Worm (Caenorhabditis elegans) whole organism, young adult: Measurements from ENCODE around the gene F55G11.1.

ENCODE experiments used
- B0035.1 ChIP-seq: sonication (generic microtip); optimal IDR thresholded peaks from 2 replicates; lab custom pipeline; 2016; ENCODE audit warnings: missing genetic modification characterization, mild to moderate bottlenecking, missing compliant biosample characterization, missing genotype, missing genetic modification reagents
- B0336.3 ChIP-seq: fragments of 200-800 bp; sonication (Bioruptor generic); IDR thresholded peaks from 2 replicates; pipeline ENCODE4 v1.3.6; 2022; ENCODE audit warnings: missing genetic modification characterization, missing compliant biosample characterization
- C17E4.6 ChIP-seq: fragments of 200-800 bp; sonication (Bioruptor generic); IDR thresholded peaks from 2 replicates; pipeline ENCODE4 v1.3.6; 2022; ENCODE audit warnings: missing genetic modification reagents, missing genetic modification characterization, missing compliant biosample characterization
- F22D6.2 ChIP-seq: sonication (generic microtip); optimal IDR thresholded peaks from 2 replicates; lab custom pipeline; 2016; ENCODE audit warnings: mild to moderate bottlenecking, missing genetic modification characterization, missing compliant biosample characterization
- F23B12.7 ChIP-seq: sonication (generic microtip); optimal IDR thresholded peaks from 2 replicates; lab custom pipeline; 2017; ENCODE audit warnings: missing genetic modification characterization, mild to moderate bottlenecking, missing compliant biosample characterization, antibody characterized with exemption, moderate library complexity; ENCODE audit not compliant: insufficient read depth
- F37B4.10 ChIP-seq: fragments of 200-800 bp; sonication (Bioruptor generic); IDR thresholded peaks from 2 replicates; pipeline ENCODE4 v1.3.6; 2022; ENCODE audit warnings: missing genetic modification characterization, missing compliant biosample characterization
- F57C9.4 ChIP-seq: sonication (generic microtip); optimal IDR thresholded peaks from 2 replicates; lab custom pipeline; 2017; ENCODE audit warnings: mild to moderate bottlenecking, missing genetic modification characterization, missing compliant biosample characterization
- Y53F4B.3 ChIP-seq: fragments of 200-800 bp; sonication (Bioruptor generic); IDR thresholded peaks from 2 replicates; pipeline ENCODE4 v1.3.6; 2022; ENCODE audit warnings: missing genetic modification reagents, missing genetic modification characterization, missing compliant biosample characterization
- Y53G8AR.9 ChIP-seq: fragments of 200-800 bp; sonication (Bioruptor generic); conservative IDR thresholded peaks from 2 replicates; pipeline ENCODE4 v1.3.6; 2022; ENCODE audit warnings: missing genetic modification reagents, missing genetic modification characterization, missing compliant biosample characterization
- Y56A3A.18 ChIP-seq: fragments of 200-800 bp; sonication (Bioruptor generic); IDR thresholded peaks from 2 replicates; pipeline ENCODE4 v1.3.6; 2022; ENCODE audit warnings: missing genetic modification reagents, missing genetic modification characterization, missing compliant biosample characterization
- Y67H2A.10 ChIP-seq: fragments of 200-800 bp; sonication (Bioruptor generic); conservative IDR thresholded peaks from 2 replicates; pipeline ENCODE4 v1.3.6; 2022; ENCODE audit warnings: missing genetic modification reagents, missing genetic modification characterization, missing compliant biosample characterization
- atf-7 ChIP-seq: sonication (generic microtip); optimal IDR thresholded peaks from 2 replicates; lab custom pipeline; 2017; ENCODE audit warnings: mild to moderate bottlenecking, missing genetic modification characterization, missing compliant biosample characterization
- attf-5 ChIP-seq: fragments of 200-800 bp; sonication (Bioruptor generic); optimal IDR thresholded peaks from 2 replicates; lab custom pipeline; 2018; ENCODE audit warnings: mild to moderate bottlenecking, missing genetic modification characterization, missing compliant biosample characterization
- attf-6 ChIP-seq: fragments of 200-800 bp; sonication (Bioruptor generic); IDR thresholded peaks from 2 replicates; pipeline ENCODE4 v1.3.6; 2022; ENCODE audit warnings: missing genetic modification reagents, missing genetic modification characterization, missing compliant biosample characterization
- bed-2 ChIP-seq: fragments of 200-800 bp; sonication (Bioruptor generic); IDR thresholded peaks from 2 replicates; pipeline ENCODE4 v1.3.6; 2022; ENCODE audit warnings: missing genetic modification reagents, missing genetic modification characterization, missing compliant biosample characterization
- ceh-100 ChIP-seq: fragments of 200-800 bp; sonication (Bioruptor generic); IDR thresholded peaks from 2 replicates; pipeline ENCODE4 v1.3.6; 2022; ENCODE audit warnings: missing genetic modification reagents, missing genetic modification characterization, missing compliant biosample characterization
- ceh-79 ChIP-seq: sonication (generic microtip); optimal IDR thresholded peaks from 2 replicates; lab custom pipeline; 2017; ENCODE audit warnings: mild to moderate bottlenecking, missing genetic modification characterization, missing compliant biosample characterization
- ceh-91 ChIP-seq: fragments of 200-800 bp; sonication (Bioruptor generic); IDR thresholded peaks from 2 replicates; pipeline ENCODE4 v1.3.6; 2022; ENCODE audit warnings: missing genetic modification reagents, missing genetic modification characterization, missing compliant biosample characterization
- dox-1 ChIP-seq: fragments of 200-800 bp; sonication (Bioruptor generic); IDR thresholded peaks from 2 replicates; pipeline ENCODE4 v1.3.6; 2022; ENCODE audit warnings: missing genetic modification reagents, missing genetic modification characterization, missing compliant biosample characterization
- egl-44 ChIP-seq: fragments of 200-800 bp; sonication (Bioruptor generic); IDR thresholded peaks from 2 replicates; pipeline ENCODE4 v1.3.6; 2022; ENCODE audit warnings: missing genetic modification reagents, missing genetic modification characterization, missing compliant biosample characterization
- him-1 ChIP-seq: sonication (generic microtip); optimal IDR thresholded peaks from 2 replicates; lab custom pipeline; 2016; ENCODE audit warnings: missing genotype, missing genetic modification reagents, missing genetic modification characterization, missing compliant biosample characterization
- hlh-26 ChIP-seq: fragments of 200-800 bp; sonication (Bioruptor generic); conservative IDR thresholded peaks from 2 replicates; pipeline ENCODE4 v1.3.6; 2022; ENCODE audit warnings: missing genetic modification reagents, missing genetic modification characterization, missing compliant biosample characterization
- hrde-1 ChIP-seq: sonication (generic microtip); optimal IDR thresholded peaks from 2 replicates; lab custom pipeline; 2016; ENCODE audit warnings: missing genetic modification characterization, mild to moderate bottlenecking, missing compliant biosample characterization, moderate library complexity, missing genotype, missing genetic modification reagents, borderline replicate concordance
- hsf-1 ChIP-seq: fragments of 200-800 bp; sonication (Bioruptor generic); IDR thresholded peaks from 2 replicates; pipeline ENCODE4 v1.3.6; 2022; ENCODE audit warnings: missing genetic modification reagents, missing genetic modification characterization, missing compliant biosample characterization
- lag-1 ChIP-seq: fragments of 200-800 bp; sonication (Bioruptor generic); IDR thresholded peaks from 2 replicates; pipeline ENCODE4 v1.3.6; 2022; ENCODE audit warnings: missing genetic modification reagents, missing genetic modification characterization, missing compliant biosample characterization
- lin-26 ChIP-seq: fragments of 200-800 bp; sonication (Bioruptor generic); IDR thresholded peaks from 2 replicates; pipeline ENCODE4 v1.3.6; 2022; ENCODE audit warnings: missing genetic modification reagents, missing genetic modification characterization, missing compliant biosample characterization
- lin-40 ChIP-seq: sonication (generic microtip); optimal IDR thresholded peaks from 2 replicates; lab custom pipeline; 2016; ENCODE audit warnings: missing genetic modification characterization, mild to moderate bottlenecking, missing compliant biosample characterization, missing genotype, missing genetic modification reagents
- lin-54 ChIP-seq: fragments of 200-800 bp; sonication (Bioruptor generic); optimal IDR thresholded peaks from 2 replicates; lab custom pipeline; 2018; ENCODE audit warnings: mild to moderate bottlenecking, missing genetic modification characterization, missing compliant biosample characterization
- mxl-1 ChIP-seq: sonication (generic microtip); optimal IDR thresholded peaks from 2 replicates; lab custom pipeline; 2016; ENCODE audit warnings: missing genetic modification characterization, missing compliant biosample characterization
- pbrm-1 ChIP-seq: fragments of 200-800 bp; sonication (Bioruptor generic); IDR thresholded peaks from 2 replicates; pipeline ENCODE4 v1.3.6; 2022; ENCODE audit warnings: missing genetic modification reagents, missing genetic modification characterization, missing compliant biosample characterization
- pha-4 ChIP-seq: fragments of 150-350 bp; sonication (generic microtip); optimal IDR thresholded peaks from 2 replicates; lab custom pipeline; 2014; ENCODE audit warnings: missing biosample characterization, missing genetic modification reagents, missing genetic modification characterization
- rcor-1 ChIP-seq: fragments of 200-800 bp; sonication (Bioruptor generic); IDR thresholded peaks from 2 replicates; pipeline ENCODE4 v1.3.6; 2022; ENCODE audit warnings: missing genetic modification reagents, missing genetic modification characterization, missing compliant biosample characterization
- sdz-38 ChIP-seq: sonication (generic microtip); optimal IDR thresholded peaks from 2 replicates; lab custom pipeline; 2016; ENCODE audit warnings: missing genotype, missing genetic modification characterization, missing compliant biosample characterization
- unc-130 ChIP-seq: sonication (generic microtip); optimal IDR thresholded peaks from 2 replicates; lab custom pipeline; 2016; ENCODE audit warnings: missing genetic modification reagents, missing genetic modification characterization, missing compliant biosample characterization
- unc-62 ChIP-seq: fragments of 150-350 bp; optimal IDR thresholded peaks from 2 replicates; lab custom pipeline; 2014; ENCODE audit warnings: missing biosample characterization, missing genetic modification reagents, missing genetic modification characterization
- xnd-1 ChIP-seq: sonication (generic microtip); optimal IDR thresholded peaks from 2 replicates; lab custom pipeline; 2016; ENCODE audit warnings: missing genotype, missing genetic modification reagents, missing genetic modification characterization, missing compliant biosample characterization
- ztf-22 ChIP-seq: fragments of 200-800 bp; sonication (Bioruptor generic); optimal IDR thresholded peaks from 2 replicates; lab custom pipeline; 2018; ENCODE audit warnings: mild to moderate bottlenecking, missing genetic modification characterization, moderate library complexity, missing compliant biosample characterization
- ztf-25 ChIP-seq: fragments of 200-800 bp; sonication (Bioruptor generic); IDR thresholded peaks from 2 replicates; pipeline ENCODE4 v1.3.6; 2022; ENCODE audit warnings: missing genetic modification reagents, missing genetic modification characterization, missing compliant biosample characterization

Gene F55G11.1

ce11 chrIV:12920553-12920952, 25.8 kb downstream of the F55G11.1 start:
- TF ChIP-seq rcor-1 (no peak), ztf-25 (GFP tag; lab: Robert Waterston, UW) (no peak), Y53F4B.3 (GFP tag; lab: Robert Waterston, UW) (no peak), attf-5 (GFP tag; lab: Kevin White, UChicago) (no peak), hrde-1 (tag; lab: Kevin White, UChicago) (no peak), him-1 (tag; lab: Kevin White, UChicago) (no peak), ceh-91 (GFP tag; lab: Robert Waterston, UW) (no peak), xnd-1 (no peak), lag-1 (GFP tag; lab: Robert Waterston, UW) (no peak), lin-40 (tag; lab: Kevin White, UChicago) (no peak), bed-2 (no peak), F37B4.10 (no peak), pbrm-1 (GFP tag; lab: Robert Waterston, UW) (no peak)
- TF ChIP-seq, all 124 proteins: peak for 0

DNA sequence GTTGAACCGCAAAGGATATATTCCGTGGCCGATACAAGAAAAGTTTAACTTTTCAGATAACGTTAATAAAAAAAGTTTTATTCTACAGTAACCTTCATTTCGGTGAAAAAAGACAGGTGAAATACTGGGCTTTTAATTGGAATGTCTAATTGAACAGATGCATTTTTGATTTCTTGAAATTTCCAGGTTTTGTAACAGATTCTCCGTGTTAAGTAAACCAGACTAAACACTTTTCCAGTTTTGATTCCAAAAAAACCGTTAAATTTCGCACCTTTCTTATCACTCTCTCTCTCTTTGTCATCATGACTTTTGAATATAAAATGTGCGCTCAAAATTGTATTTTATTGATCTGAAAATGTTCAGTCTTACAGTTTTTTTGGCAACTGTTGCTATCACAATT, 28.1 kb downstream of the F55G11.1 start, which contains the start of gene C32H11.3:
C32H11.3 (plus strand) TSS at position 301 of the 400 bp plus-strand sequence.
- no peak for TF ChIP-seq egl-44 (GFP tag; lab: Robert Waterston, UW)
- TF ChIP-seq Y56A3A.18 (GFP tag; lab: Robert Waterston, UW): no peak
- TF ChIP-seq atf-7 (tag; lab: Kevin White, UChicago): no peak
- TF ChIP-seq Y53G8AR.9 (GFP tag; lab: Robert Waterston, UW): no peak
- no peak for TF ChIP-seq Y67H2A.10 (GFP tag; lab: Robert Waterston, UW)
- no peak for TF ChIP-seq dox-1 (GFP tag; lab: Robert Waterston, UW)
- no peak for TF ChIP-seq sdz-38
- no peak for TF ChIP-seq ztf-22 (GFP tag; lab: Kevin White, UChicago)
- TF ChIP-seq C17E4.6 (GFP tag; lab: Robert Waterston, UW): no peak

DNA sequence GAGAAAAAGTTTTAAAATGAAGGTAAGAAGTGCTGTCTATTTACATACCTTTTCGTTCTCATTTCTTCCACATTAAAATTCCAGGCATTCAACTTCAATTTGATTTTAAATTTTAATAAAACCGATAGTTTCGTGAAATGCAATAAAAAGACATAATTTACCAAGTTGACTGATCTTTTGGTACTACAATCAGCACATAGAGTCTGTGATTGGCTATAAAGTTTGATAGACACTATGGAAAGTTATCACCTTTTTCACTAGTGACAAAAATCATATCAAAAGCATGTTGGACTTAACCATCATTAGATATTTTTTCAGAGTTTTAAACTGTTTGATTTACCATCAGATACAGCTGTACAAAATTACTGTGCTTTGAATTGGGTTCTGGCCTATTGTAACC, 30.9 kb downstream of the F55G11.1 start, which contains the start of gene srz-15:
srz-15 (plus strand) TSS at position 301 of the 400 bp plus-strand sequence.
- TF ChIP-seq pha-4 (tag; lab: Kevin White, UChicago) (no peak), mxl-1 (no peak), C17E4.6 (GFP tag; lab: Robert Waterston, UW) (no peak), F57C9.4 (no peak), B0336.3 (GFP tag; lab: Robert Waterston, UW) (no peak), lin-26 (GFP tag; lab: Robert Waterston, UW) (no peak), attf-6 (GFP tag; lab: Robert Waterston, UW) (no peak), ceh-79 (no peak), B0035.1 (tag; lab: Kevin White, UChicago) (no peak), unc-130 (GFP tag; lab: Kevin White, UChicago) (no peak), F23B12.7 (no peak), lin-54 (no peak), F22D6.2 (tag; lab: Kevin White, UChicago) (no peak), pbrm-1 (GFP tag; lab: Robert Waterston, UW) (no peak), unc-62 (GFP tag; lab: Kevin White, UChicago) (no peak), hsf-1 (GFP tag; lab: Robert Waterston, UW) (no peak), ceh-100 (no peak), Y53G8AR.9 (GFP tag; lab: Robert Waterston, UW) (no peak), hlh-26 (GFP tag; lab: Robert Waterston, UW) (no peak)
